Worm (Caenorhabditis elegans): Measurements from ENCODE around the gene F46C5.10.

DNA sequence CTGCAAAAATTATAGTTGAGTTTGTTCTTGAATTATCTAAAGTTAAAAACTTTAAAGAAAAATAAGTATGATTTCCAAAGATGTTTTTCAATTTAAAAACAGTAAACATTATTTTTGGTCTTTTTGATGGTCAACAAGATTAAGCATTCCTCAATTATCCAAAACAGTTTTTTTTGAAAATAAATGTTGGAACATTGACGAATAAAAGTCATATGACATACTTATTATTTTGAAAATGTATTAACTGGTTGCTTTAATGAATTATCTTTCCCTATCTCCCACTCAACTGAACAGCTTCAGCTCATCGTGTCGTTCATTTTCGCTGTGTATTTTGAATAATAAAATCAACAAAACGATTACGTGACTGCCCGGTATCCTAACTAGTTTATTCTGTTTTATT is 38.2 kb upstream of the F46C5.10 start:
- TF ChIP-seq zag-1 (tag; optimal IDR thresholded peaks at IDR 0.05) (no peak), ama-1 (optimal IDR thresholded peaks at IDR 0.05) (no peak)
